Worm (Caenorhabditis elegans) whole organism, early embryonic: ENCODE results near the gene C04A2.15.

Experiments
- B0310.2 ChIP-seq: sonication (generic microtip); optimal IDR thresholded peaks from 2 replicates; lab custom pipeline; 2016; ENCODE audit warnings: mild to moderate bottlenecking, missing genetic modification characterization, missing compliant biosample characterization
- F13C5.2 ChIP-seq: sonication (generic microtip); optimal IDR thresholded peaks from 2 replicates; lab custom pipeline; 2017; ENCODE audit warnings: mild to moderate bottlenecking, missing genetic modification characterization, inconsistent platforms, missing compliant biosample characterization
- aly-1 ChIP-seq: sonication (generic microtip); optimal IDR thresholded peaks from 2 replicates; lab custom pipeline; 2016; ENCODE audit warnings: missing genetic modification characterization, missing compliant biosample characterization
- ama-1 ChIP-seq: fragments of 150-350 bp; optimal IDR thresholded peaks from 2 replicates; lab custom pipeline; 2014
- ceh-36 ChIP-seq: sonication (generic microtip); optimal IDR thresholded peaks from 2 replicates; lab custom pipeline; 2016; ENCODE audit warnings: missing genetic modification characterization, inconsistent platforms, missing compliant biosample characterization
- ets-7 ChIP-seq: sonication (generic microtip); optimal IDR thresholded peaks from 2 replicates; lab custom pipeline; 2016; ENCODE audit warnings: missing genotype, missing genetic modification characterization, missing compliant biosample characterization
- flt-1 ChIP-seq: fragments of 200-800 bp; sonication (Bioruptor generic); IDR thresholded peaks from 2 replicates; pipeline ENCODE4 v1.3.6; 2022; ENCODE audit warnings: missing genetic modification characterization, missing compliant biosample characterization
- hmg-4 ChIP-seq: fragments of 200-800 bp; sonication (Bioruptor generic); optimal IDR thresholded peaks from 2 replicates; lab custom pipeline; 2018; ENCODE audit warnings: mild to moderate bottlenecking, missing genetic modification characterization, missing compliant biosample characterization
- hnd-1 ChIP-seq: sonication (generic microtip); optimal IDR thresholded peaks from 2 replicates; lab custom pipeline; 2016; ENCODE audit warnings: missing genetic modification characterization, missing compliant biosample characterization
- pes-1 ChIP-seq: fragments of 200-800 bp; sonication (Bioruptor generic); IDR thresholded peaks from 2 replicates; pipeline ENCODE4 v1.3.6; 2022; ENCODE audit warnings: missing genetic modification reagents, missing genetic modification characterization, missing compliant biosample characterization
- tbx-11 ChIP-seq: fragments of 200-800 bp; sonication (Bioruptor generic); IDR thresholded peaks from 2 replicates; pipeline ENCODE4 v1.3.6; 2022; ENCODE audit warnings: missing genetic modification characterization, missing compliant biosample characterization
- tbx-37 ChIP-seq: fragments of 200-800 bp; sonication (Bioruptor generic); conservative IDR thresholded peaks from 2 replicates; pipeline ENCODE4 v1.3.6; 2022; ENCODE audit warnings: missing genetic modification reagents, missing genetic modification characterization, missing compliant biosample characterization
- tra-4 ChIP-seq: sonication (generic microtip); optimal IDR thresholded peaks from 2 replicates; lab custom pipeline; 2017; ENCODE audit warnings: missing genetic modification characterization, missing compliant biosample characterization

ce11 chrII:6853059-6853466 lies 1.0 kb downstream of the C04A2.15 start:
- TF ChIP-seq flt-1 (GFP tag; lab: Robert Waterston, UW) (peak; percentile 94), ama-1 (lab: Kevin White, UChicago) (peak; percentile 85), aly-1 (tag; lab: Kevin White, UChicago) (peak; percentile 90), pes-1 (GFP tag; lab: Robert Waterston, UW) (peak; percentile 95), tbx-37 (GFP tag; lab: Robert Waterston, UW) (peak; percentile 88), F13C5.2 (tag; lab: Kevin White, UChicago) (peak; percentile 98), ets-7 (tag; lab: Kevin White, UChicago) (peak; percentile 84), B0310.2 (tag; lab: Kevin White, UChicago) (peak; percentile 89), hmg-4 (GFP tag; lab: Kevin White, UChicago) (peak; percentile 96), tbx-11 (GFP tag; lab: Robert Waterston, UW) (peak; percentile 86), hnd-1 (peak; percentile 78), tra-4 (tag; lab: Kevin White, UChicago) (peak; percentile 89), ceh-36 (tag; lab: Kevin White, UChicago) (peak; percentile 98)
